Worm (Caenorhabditis elegans) whole organism, L4 larva: ENCODE measurements around the gene pho-13.
A peak's percentile ranks its signal among the peaks of the same experiment; 100 is the strongest.

Experiments used
- F44E2.7 ChIP-seq: fragments of 200-800 bp; sonication (Bioruptor generic); IDR thresholded peaks from 2 replicates; pipeline ENCODE4 v2.1.2; 2022; ENCODE audit warnings: missing genetic modification characterization, missing compliant biosample characterization
- R02D3.7 ChIP-seq: fragments of 150-350 bp; sonication (generic microtip); optimal IDR thresholded peaks from 3 replicates; lab custom pipeline; 2014; ENCODE audit warnings: missing biosample characterization, missing genetic modification characterization
- T20F7.1 ChIP-seq: fragments of 200-800 bp; sonication (Bioruptor generic); optimal IDR thresholded peaks from 2 replicates; lab custom pipeline; 2018; ENCODE audit warnings: mild to moderate bottlenecking, missing genetic modification characterization, missing compliant biosample characterization
- Y105C5A.15 ChIP-seq: fragments of 200-800 bp; sonication (Bioruptor generic); IDR thresholded peaks from 2 replicates; pipeline ENCODE4 v1.3.6; 2022; ENCODE audit warnings: missing genetic modification characterization, missing compliant biosample characterization
- aha-1 ChIP-seq: fragments of 150-350 bp; peaks from one replicate; lab custom pipeline; 2014; ENCODE audit warnings: missing biosample characterization, missing genetic modification characterization
- arid-1 ChIP-seq: fragments of 200-800 bp; sonication (Bioruptor generic); conservative IDR thresholded peaks from 2 replicates; pipeline ENCODE4 v1.3.6; 2022; ENCODE audit warnings: missing genetic modification reagents, missing genetic modification characterization, missing compliant biosample characterization
- ceh-20 ChIP-seq: fragments of 200-800 bp; sonication (Bioruptor generic); IDR thresholded peaks from 2 replicates; pipeline ENCODE4 v1.3.6; 2022; ENCODE audit warnings: missing genetic modification reagents, missing genetic modification characterization, missing compliant biosample characterization
- ceh-28 ChIP-seq: fragments of 150-350 bp; optimal IDR thresholded peaks from 2 replicates; lab custom pipeline; 2014; ENCODE audit warnings: missing biosample characterization, missing genetic modification reagents, missing genetic modification characterization
- ceh-62 ChIP-seq: sonication (generic microtip); optimal IDR thresholded peaks from 2 replicates; lab custom pipeline; 2017; ENCODE audit warnings: missing biosample characterization, missing genetic modification characterization
- cey-2 ChIP-seq: sonication (generic microtip); optimal IDR thresholded peaks from 3 replicates; lab custom pipeline; 2017; ENCODE audit warnings: missing genetic modification characterization, mild to moderate bottlenecking, missing compliant biosample characterization, antibody characterized with exemption, borderline replicate concordance; ENCODE audit not compliant: insufficient read depth
- ctbp-1 ChIP-seq: fragments of 200-800 bp; sonication (Bioruptor generic); IDR thresholded peaks from 2 replicates; pipeline ENCODE4 v1.3.6; 2022; ENCODE audit warnings: missing genetic modification reagents, missing genetic modification characterization, missing compliant biosample characterization
- duxl-1 ChIP-seq: sonication (generic microtip); optimal IDR thresholded peaks from 2 replicates; lab custom pipeline; 2016; ENCODE audit warnings: mild to moderate bottlenecking, missing genetic modification characterization, moderate library complexity, missing compliant biosample characterization; ENCODE audit not compliant: poor library complexity
- dve-1 ChIP-seq: sonication (generic microtip); optimal IDR thresholded peaks from 2 replicates; lab custom pipeline; 2017; ENCODE audit warnings: antibody characterized with exemption, mild to moderate bottlenecking, missing genetic modification characterization, missing compliant biosample characterization; ENCODE audit not compliant: insufficient read depth
- fkh-10 ChIP-seq: fragments of 150-350 bp; optimal IDR thresholded peaks from 2 replicates; lab custom pipeline; 2014; ENCODE audit warnings: missing biosample characterization, missing genetic modification reagents, missing genetic modification characterization
- fos-1 ChIP-seq: fragments of 150-350 bp; optimal IDR thresholded peaks from 2 replicates; lab custom pipeline; 2014; ENCODE audit warnings: missing biosample characterization, missing genetic modification characterization
- hif-1 ChIP-seq, 2 experiments: sonication (generic microtip); optimal IDR thresholded peaks; 2 replicates each; lab custom pipeline; 2016 to 2017; ENCODE audit warnings: missing compliant biosample characterization in 2 of 2, missing genetic modification characterization in 2 of 2, missing genetic modification reagents in 2 of 2, missing genotype in 2 of 2, mild to moderate bottlenecking in 1 of 2
- hlh-11 ChIP-seq: fragments of 200-800 bp; sonication (Bioruptor generic); optimal IDR thresholded peaks from 2 replicates; lab custom pipeline; 2018; ENCODE audit warnings: mild to moderate bottlenecking, missing genetic modification characterization, missing compliant biosample characterization
- hlh-30 ChIP-seq: sonication (generic microtip); optimal IDR thresholded peaks from 2 replicates; lab custom pipeline; 2017; ENCODE audit warnings: antibody characterized with exemption, mild to moderate bottlenecking, missing genetic modification characterization, missing compliant biosample characterization; ENCODE audit not compliant: insufficient read depth
- hmg-1.1 ChIP-seq: fragments of 200-800 bp; sonication (Bioruptor generic); IDR thresholded peaks from 2 replicates; pipeline ENCODE4 v1.3.6; 2022; ENCODE audit warnings: missing genetic modification reagents, missing genetic modification characterization, missing compliant biosample characterization
- lin-29 ChIP-seq: fragments of 200-800 bp; sonication (Bioruptor generic); IDR thresholded peaks from 2 replicates; pipeline ENCODE4 v1.3.6; 2022; ENCODE audit warnings: missing genetic modification reagents, missing genetic modification characterization, missing compliant biosample characterization
- lin-38 ChIP-seq: fragments of 200-800 bp; sonication (Bioruptor generic); IDR thresholded peaks from 2 replicates; pipeline ENCODE4 v1.3.6; 2022; ENCODE audit warnings: missing genetic modification reagents, missing genetic modification characterization, missing compliant biosample characterization
- lsy-2 ChIP-seq, 2 experiments: fragments of 150-350 bp in 1 of 2; sonication (generic microtip) in 1 of 2; optimal IDR thresholded peaks; 2 replicates each; lab custom pipeline; 2014 to 2017; ENCODE audit warnings: missing biosample characterization in 2 of 2, missing genetic modification characterization in 2 of 2
- mdl-1 ChIP-seq, 2 experiments: fragments of 150-350 bp in 1 of 2; sonication (generic microtip) in 1 of 2; optimal IDR thresholded peaks; 2 replicates each; lab custom pipeline; 2014 to 2017; ENCODE audit warnings: missing biosample characterization in 2 of 2, missing genetic modification characterization in 2 of 2
- mdt-29 ChIP-seq: fragments of 200-800 bp; sonication (Bioruptor generic); IDR thresholded peaks from 2 replicates; pipeline ENCODE4 v1.3.6; 2022; ENCODE audit warnings: missing genetic modification reagents, missing genetic modification characterization, missing compliant biosample characterization
- mep-1 ChIP-seq: fragments of 150-350 bp; sonication (generic microtip); optimal IDR thresholded peaks from 3 replicates; lab custom pipeline; 2014; ENCODE audit warnings: missing biosample characterization, missing genetic modification characterization
- mes-2 ChIP-seq: sonication (generic microtip); optimal IDR thresholded peaks from 2 replicates; lab custom pipeline; 2016; ENCODE audit warnings: missing genotype, mild to moderate bottlenecking, missing genetic modification characterization, missing compliant biosample characterization; ENCODE audit not compliant: poor library complexity, severe bottlenecking
- nhr-10 ChIP-seq: fragments of 150-350 bp; optimal IDR thresholded peaks from 2 replicates; lab custom pipeline; 2014; ENCODE audit warnings: missing biosample characterization, missing genetic modification characterization
- nhr-11 ChIP-seq: fragments of 150-350 bp; optimal IDR thresholded peaks from 2 replicates; lab custom pipeline; 2014; ENCODE audit warnings: missing biosample characterization, missing genetic modification characterization
- nhr-25 ChIP-seq: sonication (generic microtip); optimal IDR thresholded peaks from 2 replicates; lab custom pipeline; 2017; ENCODE audit warnings: missing genetic modification characterization, mild to moderate bottlenecking, missing compliant biosample characterization, antibody characterized with exemption, moderate library complexity, borderline replicate concordance; ENCODE audit not compliant: insufficient read depth
- nhr-28 ChIP-seq: fragments of 150-350 bp; optimal IDR thresholded peaks from 2 replicates; lab custom pipeline; 2014; ENCODE audit warnings: missing biosample characterization, missing genetic modification characterization
- nhr-48 ChIP-seq: sonication (generic microtip); optimal IDR thresholded peaks from 2 replicates; lab custom pipeline; 2016; ENCODE audit warnings: mild to moderate bottlenecking, missing genetic modification characterization, missing compliant biosample characterization
- nhr-6 ChIP-seq: fragments of 150-350 bp; optimal IDR thresholded peaks from 2 replicates; lab custom pipeline; 2014; ENCODE audit warnings: missing biosample characterization, missing genetic modification characterization
- nhr-76 ChIP-seq: fragments of 150-350 bp; optimal IDR thresholded peaks from 2 replicates; lab custom pipeline; 2014; ENCODE audit warnings: missing biosample characterization, missing genetic modification characterization
- pqm-1 ChIP-seq: sonication (generic microtip); optimal IDR thresholded peaks from 2 replicates; lab custom pipeline; 2017; ENCODE audit warnings: missing biosample characterization, missing genetic modification characterization
- tra-1 ChIP-seq: fragments of 200-800 bp; sonication (Bioruptor generic); IDR thresholded peaks from 2 replicates; pipeline ENCODE4 v1.3.6; 2022; ENCODE audit warnings: missing genetic modification reagents, missing genetic modification characterization, missing compliant biosample characterization
- unc-62 ChIP-seq, 3 experiments: fragments of 150-350 bp in 1 of 3; sonication (generic microtip); optimal IDR thresholded peaks in 2 of 3; peaks in 1 of 3; 1 replicate in 1 of 3; 2 replicates in 2 of 3; lab custom pipeline; 2014 to 2017; ENCODE audit warnings: missing biosample characterization in 3 of 3, missing genetic modification characterization in 3 of 3, missing genetic modification reagents in 3 of 3, missing genotype in 1 of 3
- zag-1 ChIP-seq: fragments of 150-350 bp; optimal IDR thresholded peaks from 2 replicates; lab custom pipeline; 2014; ENCODE audit warnings: missing biosample characterization, missing genetic modification characterization
- zfp-3 ChIP-seq: fragments of 200-800 bp; sonication (Bioruptor generic); conservative IDR thresholded peaks from 2 replicates; pipeline ENCODE4 v1.3.6; 2022; ENCODE audit warnings: missing genetic modification reagents, missing genetic modification characterization, missing compliant biosample characterization
- zip-11 ChIP-seq: fragments of 200-800 bp; sonication (Bioruptor generic); IDR thresholded peaks from 2 replicates; pipeline ENCODE4 v1.3.6; 2022; ENCODE audit warnings: missing genetic modification characterization, missing compliant biosample characterization

The pho-13 gene

DNA sequence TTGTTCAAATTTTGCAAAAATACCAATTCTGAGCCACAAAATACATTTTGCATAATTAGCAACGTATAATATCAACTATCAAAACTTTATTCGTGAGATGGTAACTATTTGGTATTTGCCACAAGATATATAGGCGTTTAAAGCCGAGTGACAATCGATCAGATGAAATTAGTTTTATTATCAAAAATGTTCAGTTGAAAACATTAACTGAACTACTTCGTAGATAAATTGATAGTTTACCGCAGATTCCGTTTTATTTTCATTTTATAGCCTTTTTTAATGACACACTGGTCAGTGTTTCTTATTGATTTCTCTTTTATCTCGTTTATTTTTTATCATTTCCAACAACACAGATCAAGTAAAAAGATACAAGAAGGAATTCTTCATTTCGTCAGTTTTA lies 10.4 kb upstream of the pho-13 start:
- peak; percentile 10; the same call in 1 of the 2 replicates for TF ChIP-seq mdt-29 (GFP tag; lab: Robert Waterston, UW)
- TF ChIP-seq arid-1 (GFP tag; lab: Robert Waterston, UW): 0 out of 2 replicates have a peak, but pooled peaks have one; percentile 21
- peak; percentile 52 for TF ChIP-seq mep-1 (tag; lab: Kevin White, UChicago)
- TF ChIP-seq dve-1 (tag; lab: Kevin White, UChicago): peak; percentile 16
- TF ChIP-seq ceh-20 (GFP tag; lab: Robert Waterston, UW): 0 out of 2 replicates have a peak, but pooled peaks have one; percentile 37
- TF ChIP-seq T20F7.1 (GFP tag; lab: Kevin White, UChicago): peak; percentile 50
- peak; percentile 11 for TF ChIP-seq duxl-1 (tag; lab: Kevin White, UChicago)
- TF ChIP-seq zip-11 (GFP tag; lab: Robert Waterston, UW): no peak
- TF ChIP-seq nhr-28 (tag; lab: Kevin White, UChicago): peak; percentile 18
- no peak for TF ChIP-seq mes-2 (tag; lab: Kevin White, UChicago)
- TF ChIP-seq hif-1 (tag; optimal IDR thresholded peaks at IDR 0.05; lab: Kevin White, UChicago): no peak
- TF ChIP-seq zfp-3 (GFP tag; lab: Robert Waterston, UW): peak; percentile 88

- TF ChIP-seq fkh-10 (GFP tag; lab: Kevin White, UChicago) (no peak), ceh-28 (tag; lab: Kevin White, UChicago) (no peak), aha-1 (tag; lab: Kevin White, UChicago) (peak; percentile 99), nhr-28 (tag; lab: Kevin White, UChicago) (peak; percentile 94)
Measured at ce11 chrII:8814231-8814630, 7.4 kb upstream of the pho-13 start.

ce11 chrII:8813659-8814058 lies 6.8 kb upstream of the pho-13 start:
- TF ChIP-seq lin-38 (GFP tag; lab: Robert Waterston, UW): no peak
- peak; percentile 18 for TF ChIP-seq nhr-11 (tag; lab: Kevin White, UChicago)
- TF ChIP-seq nhr-28 (tag; lab: Kevin White, UChicago): peak; percentile 90
- no peak for TF ChIP-seq nhr-6 (tag; lab: Kevin White, UChicago)
- no peak for TF ChIP-seq dve-1 (tag; lab: Kevin White, UChicago)
- TF ChIP-seq hmg-1.1 (GFP tag; lab: Robert Waterston, UW): no peak
- TF ChIP-seq fos-1: no peak
- TF ChIP-seq aha-1 (tag; lab: Kevin White, UChicago): peak; percentile 92
- TF ChIP-seq lin-29 (GFP tag; lab: Robert Waterston, UW): no peak
- peak; percentile 29 for TF ChIP-seq mes-2 (tag; lab: Kevin White, UChicago)
- TF ChIP-seq Y105C5A.15 (GFP tag; lab: Robert Waterston, UW): no peak
- TF ChIP-seq nhr-76 (tag; lab: Kevin White, UChicago): no peak
- no peak for TF ChIP-seq zag-1
- TF ChIP-seq lsy-2 (tag; optimal IDR thresholded peaks at IDR 0.05; lab: Kevin White, UChicago): peak; percentile 7 to 50
- TF ChIP-seq nhr-48 (tag; lab: Kevin White, UChicago): peak; percentile 97
- TF ChIP-seq R02D3.7 (tag; lab: Kevin White, UChicago): no peak
- TF ChIP-seq nhr-10 (tag; lab: Kevin White, UChicago): peak; percentile 86
- no peak for TF ChIP-seq tra-1 (GFP tag; lab: Robert Waterston, UW)
- TF ChIP-seq mdl-1 (tag; optimal IDR thresholded peaks at IDR 0.05; lab: Kevin White, UChicago): peak in 1 of 2 experiments; percentile 79
- no peak for TF ChIP-seq F44E2.7
- TF ChIP-seq hlh-11 (tag; lab: Kevin White, UChicago): peak; percentile 88
- no peak for TF ChIP-seq zfp-3 (GFP tag; lab: Robert Waterston, UW)
- peak in 1 of 2 experiments; percentile 100 for TF ChIP-seq unc-62 (GFP tag; optimal IDR thresholded peaks at IDR 0.05 in 1 of 2; lab: Kevin White, UChicago)
- TF ChIP-seq unc-62 (tag; optimal IDR thresholded peaks at IDR 0.05; lab: Kevin White, UChicago): no peak
- TF ChIP-seq cey-2 (tag; lab: Kevin White, UChicago): peak; percentile 40
- no peak for TF ChIP-seq nhr-25 (tag; lab: Kevin White, UChicago)
- TF ChIP-seq hlh-30 (tag; lab: Kevin White, UChicago): peak; percentile 90
- TF ChIP-seq pqm-1 (tag; lab: Kevin White, UChicago): no peak
- no peak for TF ChIP-seq ctbp-1 (GFP tag; lab: Robert Waterston, UW)
- TF ChIP-seq ceh-62 (tag; lab: Kevin White, UChicago): no peak
- TF ChIP-seq ceh-20 (GFP tag; lab: Robert Waterston, UW): 0 out of 2 replicates have a peak, but pooled peaks have one; percentile 21
